Worm (Caenorhabditis elegans): ENCODE results near the gene F10D2.8.

F10D2.8 gene

DNA sequence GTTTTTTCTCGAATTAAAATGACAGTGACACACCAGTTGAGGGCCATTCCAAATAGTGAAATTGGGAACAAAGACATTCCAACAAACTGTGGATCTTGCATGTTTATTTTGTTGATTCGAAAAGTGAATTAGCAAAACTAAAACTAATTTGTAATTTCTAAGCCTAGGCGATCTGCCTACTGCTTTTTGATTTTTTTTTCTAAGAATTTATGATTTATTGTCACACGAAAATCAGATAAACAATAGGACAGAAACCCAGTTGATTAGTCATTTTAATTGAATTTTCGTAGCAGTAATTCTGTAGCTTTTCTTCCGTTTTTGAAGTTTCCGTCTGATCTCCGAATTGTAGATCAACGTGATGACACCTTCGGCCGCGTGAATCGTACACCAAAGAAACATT is 31.7 kb downstream of the F10D2.8 start, which contains the start of gene srx-33:
Gene srx-33, minus strand, starts transcription at position 101 of the 400 bp plus-strand sequence.
- no peak for TF ChIP-seq bed-2 (GFP tag; IDR thresholded peaks at IDR 0.05)
- TF ChIP-seq ztf-18 (tag; optimal IDR thresholded peaks at IDR 0.05), result no peak
- TF ChIP-seq attf-6 (GFP tag; IDR thresholded peaks at IDR 0.05), result no peak
- no peak for TF ChIP-seq gei-17 (GFP tag; optimal IDR thresholded peaks at IDR 0.05)
- TF ChIP-seq lsy-27 (tag; optimal IDR thresholded peaks at IDR 0.05; ENCODE audit: borderline replicate concordance, insufficient read depth), result no peak
- TF ChIP-seq dpff-1 (tag; optimal IDR thresholded peaks at IDR 0.05), result no peak
- TF ChIP-seq snpc-1.3 (tag; optimal IDR thresholded peaks at IDR 0.05; ENCODE audit: insufficient read depth), result no peak
- no peak for TF ChIP-seq let-607 (tag; optimal IDR thresholded peaks at IDR 0.05)
- no peak for TF ChIP-seq B0261.1 (tag; optimal IDR thresholded peaks at IDR 0.05)
- TF ChIP-seq B0019.2 (GFP tag; conservative IDR thresholded peaks at IDR 0.05), result no peak
- no peak for TF ChIP-seq attf-5 (GFP tag; optimal IDR thresholded peaks at IDR 0.05)
- TF ChIP-seq sptf-2 (GFP tag; optimal IDR thresholded peaks at IDR 0.05), result no peak

ce11 chrV:7112223-7112622 is 38.3 kb downstream of the F10D2.8 start:
- TF ChIP-seq atf-7 (tag; optimal IDR thresholded peaks at IDR 0.05) (no peak), ceh-27 (GFP tag; optimal IDR thresholded peaks at IDR 0.05) (peak; percentile 45)

ce11 chrV:7111276-7111675 is 39.2 kb downstream of the F10D2.8 start:
- no peak for TF ChIP-seq athp-1 (tag; optimal IDR thresholded peaks at IDR 0.05)
- TF ChIP-seq efl-1 (GFP tag; optimal IDR thresholded peaks at IDR 0.05), result no peak
- no peak for TF ChIP-seq B0336.3 (GFP tag; IDR thresholded peaks at IDR 0.05)
- TF ChIP-seq fkh-3 (tag; optimal IDR thresholded peaks at IDR 0.05), result no peak
- TF ChIP-seq ekl-4 (GFP tag; IDR thresholded peaks at IDR 0.05), result no peak
- TF ChIP-seq B0261.1 (tag; optimal IDR thresholded peaks at IDR 0.05), result no peak
- TF ChIP-seq tlf-1 (GFP tag; optimal IDR thresholded peaks at IDR 0.05), result no peak
- no peak for TF ChIP-seq hsf-1 (GFP tag; IDR thresholded peaks at IDR 0.05)

ce11 chrV:7110370-7110769 is 40.1 kb downstream of the F10D2.8 start:
- no peak for TF ChIP-seq ceh-27 (GFP tag; optimal IDR thresholded peaks at IDR 0.05)
- TF ChIP-seq chd-7 (tag; optimal IDR thresholded peaks at IDR 0.05), result no peak
- no peak for TF ChIP-seq unc-130 (GFP tag; optimal IDR thresholded peaks at IDR 0.05)
- no peak for TF ChIP-seq ceh-58 (GFP tag; IDR thresholded peaks at IDR 0.05)
- TF ChIP-seq sdz-38 (tag; optimal IDR thresholded peaks at IDR 0.05), result no peak
- no peak for TF ChIP-seq C17E4.6 (GFP tag; IDR thresholded peaks at IDR 0.05)
- no peak for TF ChIP-seq attf-3 (GFP tag; conservative IDR thresholded peaks at IDR 0.05)

- TF ChIP-seq ets-4 (GFP tag; optimal IDR thresholded peaks at IDR 0.05), result no peak
- no peak for TF ChIP-seq attf-6 (GFP tag; IDR thresholded peaks at IDR 0.05)
- no peak for TF ChIP-seq lag-1 (GFP tag; IDR thresholded peaks at IDR 0.05)
- TF ChIP-seq zfh-2 (GFP tag; conservative IDR thresholded peaks at IDR 0.05), result peak; percentile 67; the same call in 1 of the 2 replicates
- 0 out of 2 replicates have a peak, but pooled peaks have one; percentile 65 for TF ChIP-seq egl-18 (GFP tag; IDR thresholded peaks at IDR 0.05)
Observed at ce11 chrV:7106499-7107152, 43.9 kb downstream of the F10D2.8 start.

Measured in whole organism, young adult.